Worm (Caenorhabditis elegans) whole organism, L3 larva: ENCODE data around the gene R155.5.

Experiments
- ama-1 ChIP-seq: fragments of 150-350 bp; optimal IDR thresholded peaks from 2 replicates; lab custom pipeline; 2018
- ceh-16 ChIP-seq: sonication (generic microtip); optimal IDR thresholded peaks from 2 replicates; lab custom pipeline; 2017; ENCODE audit warnings: missing biosample characterization, missing genetic modification characterization
- hmg-11 ChIP-seq: sonication (generic microtip); optimal IDR thresholded peaks from 2 replicates; lab custom pipeline; 2016; ENCODE audit warnings: missing genetic modification characterization, missing compliant biosample characterization
- nhr-12 ChIP-seq: fragments of 150-350 bp; optimal IDR thresholded peaks from 2 replicates; lab custom pipeline; 2014; ENCODE audit warnings: missing biosample characterization, missing genetic modification characterization
- nhr-23 ChIP-seq: fragments of 150-350 bp; optimal IDR thresholded peaks from 2 replicates; lab custom pipeline; 2014; ENCODE audit warnings: missing biosample characterization, missing genetic modification reagents, missing genetic modification characterization
- nhr-237 ChIP-seq: fragments of 150-350 bp; optimal IDR thresholded peaks from 2 replicates; lab custom pipeline; 2014; ENCODE audit warnings: missing biosample characterization, missing genetic modification characterization
- nhr-76 ChIP-seq: fragments of 150-350 bp; sonication (generic microtip); optimal IDR thresholded peaks from 5 replicates; lab custom pipeline; 2014; ENCODE audit warnings: missing biosample characterization, missing genetic modification characterization
- pqm-1 ChIP-seq: fragments of 150-350 bp; optimal IDR thresholded peaks from 2 replicates; lab custom pipeline; 2017; ENCODE audit warnings: missing biosample characterization, missing genetic modification characterization, inconsistent platforms
- unc-62 ChIP-seq: fragments of 150-350 bp; sonication (generic microtip); optimal IDR thresholded peaks from 4 replicates; lab custom pipeline; 2014; ENCODE audit warnings: missing biosample characterization, missing genetic modification reagents, missing genetic modification characterization

DNA sequence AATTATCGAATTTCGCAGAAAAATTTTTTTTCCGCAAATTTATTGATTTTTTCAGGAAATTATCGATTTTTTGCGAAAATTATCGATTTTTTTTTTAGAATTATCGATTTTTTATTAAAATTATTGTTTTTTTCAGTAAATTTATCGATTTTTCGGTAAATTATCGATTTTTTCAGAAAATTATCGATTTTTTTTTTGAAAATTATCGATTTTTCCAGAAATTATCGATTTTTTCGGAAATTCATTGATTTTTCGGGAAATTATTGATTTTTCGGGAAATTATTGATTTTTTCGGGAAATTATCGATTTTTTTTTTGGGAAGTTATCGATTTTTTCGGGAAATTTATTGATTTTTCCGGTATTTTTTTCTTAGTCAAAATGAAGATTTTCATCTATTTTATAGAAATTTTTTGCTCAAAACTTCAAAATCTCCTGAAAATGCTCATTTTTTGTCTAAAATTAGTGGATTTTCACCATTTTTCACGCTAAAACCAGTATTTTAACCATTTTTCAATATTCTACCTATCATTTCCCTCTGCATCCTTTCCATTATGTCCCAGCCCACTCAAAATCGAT lies 14.7 kb downstream of the R155.5 start:
- TF ChIP-seq nhr-12 (tag; lab: Kevin White, UChicago) (no peak), pqm-1 (no peak), ama-1 (lab: Kevin White, UChicago) (no peak), nhr-237 (no peak), hmg-11 (tag; lab: Kevin White, UChicago) (no peak), ceh-16 (no peak), nhr-23 (no peak), unc-62 (GFP tag; lab: Kevin White, UChicago) (no peak), nhr-76 (no peak)
